Worm (Caenorhabditis elegans) whole organism, L4/young adult: ENCODE measurements around the gene F54B8.4.
"Not testable (repeated sequence)": the region's sequence is repeated elsewhere in the genome, so short reads cannot be mapped to it uniquely, and the experiment has no call there.

ENCODE experiments used
- W03F9.2 ChIP-seq: fragments of 150-350 bp; optimal IDR thresholded peaks from 2 replicates; lab custom pipeline; 2014; ENCODE audit warnings: missing biosample characterization, missing genetic modification characterization
- dao-5 ChIP-seq: sonication (generic microtip); optimal IDR thresholded peaks from 2 replicates; lab custom pipeline; 2016; ENCODE audit warnings: missing genotype, missing genetic modification characterization, moderate library complexity, missing compliant biosample characterization
- him-1 ChIP-seq: sonication (generic microtip); optimal IDR thresholded peaks from 2 replicates; lab custom pipeline; 2016; ENCODE audit warnings: missing genotype, missing genetic modification reagents, missing genetic modification characterization, missing compliant biosample characterization

The F54B8.4 gene

ce11 chrV:15833622-15834021 lies 17.4 kb downstream of the F54B8.4 start, which contains the start of gene srbc-54:
Gene srbc-54 (minus strand): TSS chrV:15833722.
- no peak for TF ChIP-seq him-1 (tag; lab: Kevin White, UChicago)
- TF ChIP-seq W03F9.2 (tag; lab: Kevin White, UChicago), result no peak
- TF ChIP-seq dao-5 (tag; lab: Kevin White, UChicago), result no peak

- no peak for TF ChIP-seq dao-5 (tag; lab: Kevin White, UChicago)
- TF ChIP-seq W03F9.2 (tag; lab: Kevin White, UChicago), result no peak
- no peak for TF ChIP-seq him-1 (tag; lab: Kevin White, UChicago)
Measured at ce11 chrV:15841095-15841494, 24.9 kb downstream of the F54B8.4 start, which contains the start of gene srh-149. Gene srh-149 (minus strand): TSS chrV:15841195.

ce11 chrV:15850276-15850811 lies 34.2 kb downstream of the F54B8.4 start, which contains the start of gene srh-147:
Gene srh-147 (minus strand): TSS chrV:15850326.
- not testable (repeated sequence) for TF ChIP-seq dao-5, him-1, W03F9.2 (tag; lab: Kevin White, UChicago)

ce11 chrV:15858292-15858691 lies 42.1 kb downstream of the F54B8.4 start, which contains the start of gene srh-148:
Gene srh-148 (minus strand): TSS chrV:15858392.
- TF ChIP-seq dao-5 (tag; lab: Kevin White, UChicago), result no peak
- no peak for TF ChIP-seq him-1 (tag; lab: Kevin White, UChicago)
- no peak for TF ChIP-seq W03F9.2 (tag; lab: Kevin White, UChicago)

ce11 chrV:15862599-15862998 lies 46.4 kb downstream of the F54B8.4 start, which contains the start of gene srz-12:
Gene srz-12 (minus strand): TSS chrV:15862699.
- TF ChIP-seq W03F9.2 (tag; lab: Kevin White, UChicago) (no peak), him-1 (tag; lab: Kevin White, UChicago) (no peak), dao-5 (tag; lab: Kevin White, UChicago) (no peak)

- TF ChIP-seq him-1 (tag; lab: Kevin White, UChicago) (no peak), dao-5 (tag; lab: Kevin White, UChicago) (no peak), W03F9.2 (tag; lab: Kevin White, UChicago) (no peak)
Measured at ce11 chrV:15863042-15863441, 46.9 kb downstream of the F54B8.4 start, which contains the start of gene srh-299. Gene srh-299 (plus strand): TSS chrV:15863342.

- TF ChIP-seq dao-5 (tag; lab: Kevin White, UChicago), result no peak
- TF ChIP-seq him-1 (tag; lab: Kevin White, UChicago), result no peak
- TF ChIP-seq W03F9.2 (tag; lab: Kevin White, UChicago), result no peak
Measured at ce11 chrV:15865839-15866238, 49.7 kb downstream of the F54B8.4 start, which contains the start of gene srh-293. Gene srh-293 (plus strand): TSS chrV:15866139.
